Fruit fly (Drosophila melanogaster) whole organism, embryonic: ENCODE data around the gene CG16790.

Experiments used
- ATbp ChIP-seq: fragments of 200-800 bp; sonication (Bioruptor generic); optimal IDR thresholded peaks from 2 replicates; lab custom pipeline; 2017; ENCODE audit warnings: missing biosample characterization, mild to moderate bottlenecking, missing genetic modification characterization, missing genetic modification reagents
- B-H1 ChIP-seq: fragments of 200-800 bp; sonication (Bioruptor generic); IDR thresholded peaks from 3 replicates; pipeline ENCODE4 v1.3.6; 2022; ENCODE audit warnings: missing biosample characterization, missing genetic modification characterization
- Bteb2 ChIP-seq: fragments of 200-800 bp; sonication (Bioruptor generic); optimal IDR thresholded peaks from 2 replicates; lab custom pipeline; 2016; ENCODE audit warnings: missing biosample characterization, missing genetic modification characterization
- CG10209 ChIP-seq: fragments of 200-800 bp; sonication (Bioruptor generic); optimal IDR thresholded peaks from 3 replicates; lab custom pipeline; 2017; ENCODE audit warnings: missing biosample characterization, mild to moderate bottlenecking, missing genetic modification characterization, missing genetic modification reagents
- CG11696 ChIP-seq: fragments of 200-800 bp; sonication (Bioruptor generic); IDR thresholded peaks from 2 replicates; pipeline ENCODE4 v1.3.6; 2022; ENCODE audit warnings: missing biosample characterization, missing genetic modification characterization
- CG13296 ChIP-seq: fragments of 200-800 bp; sonication (Bioruptor generic); optimal IDR thresholded peaks from 3 replicates; lab custom pipeline; 2018; ENCODE audit warnings: missing biosample characterization, mild to moderate bottlenecking, missing genetic modification characterization
- CG14710 ChIP-seq: fragments of 200-800 bp; sonication (Bioruptor generic); optimal IDR thresholded peaks from 3 replicates; lab custom pipeline; 2019; ENCODE audit warnings: missing biosample characterization, mild to moderate bottlenecking, missing genetic modification characterization, moderate library complexity
- CG1603 ChIP-seq: fragments of 200-800 bp; sonication (Bioruptor generic); optimal IDR thresholded peaks from 2 replicates; lab custom pipeline; 2019; ENCODE audit warnings: missing biosample characterization, mild to moderate bottlenecking, missing genetic modification characterization, moderate library complexity
- CG16813 ChIP-seq: fragments of 200-800 bp; sonication (Bioruptor generic); IDR thresholded peaks from 3 replicates; pipeline ENCODE4 v1.3.6; 2022; ENCODE audit warnings: missing biosample characterization, missing genetic modification characterization; ENCODE audit not compliant: partially characterized antibody
- CG17385 ChIP-seq: fragments of 200-800 bp; sonication (Bioruptor generic); optimal IDR thresholded peaks from 3 replicates; lab custom pipeline; 2018; ENCODE audit warnings: missing biosample characterization, mild to moderate bottlenecking, missing genetic modification characterization
- CG17612 ChIP-seq: fragments of 200-800 bp; sonication (Bioruptor generic); IDR thresholded peaks from 2 replicates; pipeline ENCODE4 v1.3.6; 2022; ENCODE audit warnings: missing biosample characterization, missing genetic modification characterization
- CG2678 ChIP-seq: fragments of 200-800 bp; sonication (Bioruptor generic); optimal IDR thresholded peaks from 3 replicates; lab custom pipeline; 2019; ENCODE audit warnings: missing biosample characterization, mild to moderate bottlenecking, missing genetic modification characterization, moderate library complexity
- CG3065 ChIP-seq: fragments of 200-800 bp; sonication (Bioruptor generic); optimal IDR thresholded peaks from 2 replicates; lab custom pipeline; 2016; ENCODE audit warnings: missing biosample characterization, missing genetic modification characterization
- CG31441 ChIP-seq: fragments of 200-800 bp; sonication (Bioruptor generic); IDR thresholded peaks from 2 replicates; pipeline ENCODE4 v1.3.6; 2022; ENCODE audit warnings: missing biosample characterization, missing genetic modification characterization
- CG42726 ChIP-seq: fragments of 200-800 bp; sonication (Bioruptor generic); IDR thresholded peaks from 2 replicates; pipeline ENCODE4 v1.3.6; 2022; ENCODE audit warnings: missing biosample characterization, missing genetic modification characterization; ENCODE audit not compliant: partially characterized antibody
- CG4328 ChIP-seq: fragments of 200-800 bp; sonication (Bioruptor generic); optimal IDR thresholded peaks from 3 replicates; lab custom pipeline; 2017; ENCODE audit warnings: missing biosample characterization, missing genetic modification reagents, missing genetic modification characterization
- CG4617 ChIP-seq: fragments of 200-800 bp; sonication (Bioruptor generic); optimal IDR thresholded peaks from 3 replicates; lab custom pipeline; 2016; ENCODE audit warnings: missing biosample characterization, missing genetic modification characterization, borderline replicate concordance
- CG5953 ChIP-seq: fragments of 200-800 bp; sonication (Bioruptor generic); IDR thresholded peaks from 2 replicates; pipeline ENCODE4 v1.3.6; 2022; ENCODE audit warnings: missing biosample characterization, missing genetic modification characterization
- CG6765 ChIP-seq: fragments of 200-800 bp; sonication (Bioruptor generic); optimal IDR thresholded peaks from 3 replicates; lab custom pipeline; 2017; ENCODE audit warnings: missing biosample characterization, mild to moderate bottlenecking, missing genetic modification characterization
- CG7786 ChIP-seq: fragments of 200-800 bp; sonication (Bioruptor generic); optimal IDR thresholded peaks from 2 replicates; lab custom pipeline; 2016; ENCODE audit warnings: missing biosample characterization, missing genetic modification characterization
- CG7928 ChIP-seq: fragments of 200-800 bp; sonication (Bioruptor generic); optimal IDR thresholded peaks from 2 replicates; lab custom pipeline; 2017; ENCODE audit warnings: missing biosample characterization, mild to moderate bottlenecking, missing genetic modification characterization
- CG7963 ChIP-seq: fragments of 200-800 bp; sonication (Bioruptor generic); IDR thresholded peaks from 3 replicates; pipeline ENCODE4 v1.3.6; 2022; ENCODE audit warnings: missing biosample characterization, missing genetic modification characterization; ENCODE audit not compliant: partially characterized antibody
- CG8290 ChIP-seq, 3 experiments: fragments of 200-800 bp; sonication (Bioruptor generic); optimal IDR thresholded peaks; 2 replicates each; lab custom pipeline; 2016 to 2019; ENCODE audit warnings: missing biosample characterization in 3 of 3, missing genetic modification characterization in 3 of 3, mild to moderate bottlenecking in 2 of 3, moderate library complexity in 1 of 3
- CG8388 ChIP-seq: fragments of 200-800 bp; sonication (Bioruptor generic); optimal IDR thresholded peaks from 2 replicates; lab custom pipeline; 2019; ENCODE audit warnings: missing biosample characterization, mild to moderate bottlenecking, missing genetic modification characterization, moderate library complexity
- CG8924 ChIP-seq: fragments of 200-800 bp; optimal IDR thresholded peaks from 3 replicates; lab custom pipeline; 2019; ENCODE audit warnings: missing biosample characterization, mild to moderate bottlenecking, missing genetic modification characterization, moderate library complexity
- CrebB ChIP-seq: fragments of 200-800 bp; sonication (Bioruptor generic); optimal IDR thresholded peaks from 3 replicates; lab custom pipeline; 2018; ENCODE audit warnings: missing biosample characterization, mild to moderate bottlenecking, missing genetic modification characterization
- D19A ChIP-seq: fragments of 200-800 bp; optimal IDR thresholded peaks from 3 replicates; lab custom pipeline; 2019; ENCODE audit warnings: missing biosample characterization, mild to moderate bottlenecking, missing genetic modification characterization, moderate library complexity
- Ets65A ChIP-seq: fragments of 200-800 bp; sonication (Bioruptor generic); peaks from one replicate; lab custom pipeline; 2016; ENCODE audit warnings: missing biosample characterization, missing genetic modification characterization
- Fer3 ChIP-seq: fragments of 200-800 bp; sonication (Bioruptor generic); optimal IDR thresholded peaks from 2 replicates; lab custom pipeline; 2018; ENCODE audit warnings: missing biosample characterization, mild to moderate bottlenecking, missing genetic modification characterization, moderate library complexity
- HLH54F ChIP-seq: fragments of 200-800 bp; sonication (Bioruptor generic); optimal IDR thresholded peaks from 3 replicates; lab custom pipeline; 2016; ENCODE audit warnings: missing biosample characterization, missing genetic modification characterization
- HmgZ ChIP-seq: fragments of 200-800 bp; sonication (Bioruptor generic); optimal IDR thresholded peaks from 2 replicates; lab custom pipeline; 2018; ENCODE audit warnings: missing biosample characterization, mild to moderate bottlenecking, missing genetic modification characterization
- Hsf ChIP-seq: fragments of 200-800 bp; sonication (Bioruptor generic); optimal IDR thresholded peaks from 3 replicates; lab custom pipeline; 2016; ENCODE audit warnings: missing biosample characterization, missing genetic modification characterization
- Lhr ChIP-seq: fragments of 200-800 bp; sonication (Bioruptor generic); optimal IDR thresholded peaks from 3 replicates; lab custom pipeline; 2017; ENCODE audit warnings: mild to moderate bottlenecking, missing biosample characterization, missing genetic modification reagents, missing genetic modification characterization
- Meics ChIP-seq: fragments of 200-800 bp; sonication (Bioruptor generic); optimal IDR thresholded peaks from 2 replicates; lab custom pipeline; 2017; ENCODE audit warnings: missing biosample characterization, mild to moderate bottlenecking, missing genetic modification characterization
- Nf-YB ChIP-seq: fragments of 200-800 bp; sonication (Bioruptor generic); optimal IDR thresholded peaks from 3 replicates; lab custom pipeline; 2019; ENCODE audit warnings: missing biosample characterization, mild to moderate bottlenecking, missing genetic modification characterization, moderate library complexity
- Nf-YC ChIP-seq: fragments of 200-800 bp; optimal IDR thresholded peaks from 3 replicates; lab custom pipeline; 2019; ENCODE audit warnings: missing biosample characterization, mild to moderate bottlenecking, missing genetic modification characterization, moderate library complexity
- Rfx ChIP-seq: fragments of 200-800 bp; sonication (Bioruptor generic); IDR thresholded peaks from 2 replicates; pipeline ENCODE4 v1.3.6; 2022; ENCODE audit warnings: missing biosample characterization, missing genetic modification characterization
- Trl ChIP-seq, 3 experiments: fragments of >200 bp in 2 of 3; fragments of 200-800 bp in 1 of 3; sonication (Bioruptor generic) in 1 of 3; optimal IDR thresholded peaks; 2 replicates in 1 of 3; 3 replicates in 2 of 3; lab custom pipeline; 2016 to 2017; ENCODE audit warnings: missing biosample characterization in 1 of 3, missing genetic modification characterization in 1 of 3
- btn ChIP-seq: fragments of 200-800 bp; sonication (Bioruptor generic); optimal IDR thresholded peaks from 2 replicates; lab custom pipeline; 2016; ENCODE audit warnings: missing biosample characterization, missing genetic modification characterization
- cas ChIP-seq: fragments of 200-800 bp; sonication (Bioruptor generic); IDR thresholded peaks from 2 replicates; pipeline ENCODE4 v1.3.6; 2022; ENCODE audit warnings: missing biosample characterization, missing genetic modification characterization
- croc ChIP-seq: fragments of 200-800 bp; sonication (Bioruptor generic); conservative IDR thresholded peaks from 3 replicates; pipeline ENCODE4 v1.3.6; 2022; ENCODE audit warnings: missing biosample characterization, missing genetic modification characterization
- dimm ChIP-seq: fragments of 200-800 bp; sonication (Bioruptor generic); IDR thresholded peaks from 2 replicates; pipeline ENCODE4 v1.3.6; 2022; ENCODE audit warnings: missing biosample characterization, missing genetic modification characterization
- fd96Cb ChIP-seq: fragments of 200-800 bp; sonication (Bioruptor generic); optimal IDR thresholded peaks from 2 replicates; lab custom pipeline; 2018; ENCODE audit warnings: missing biosample characterization, mild to moderate bottlenecking, missing genetic modification characterization, moderate library complexity
- lilli ChIP-seq: fragments of 200-800 bp; sonication (Bioruptor generic); optimal IDR thresholded peaks from 3 replicates; lab custom pipeline; 2016; ENCODE audit warnings: missing biosample characterization, missing genetic modification characterization
- otp ChIP-seq: fragments of 200-800 bp; sonication (Bioruptor generic); IDR thresholded peaks from 3 replicates; pipeline ENCODE4, ENCODE4 v1.3.6; 2022; ENCODE audit warnings: missing biosample characterization, missing genetic modification characterization
- ranshi ChIP-seq: fragments of 200-800 bp; sonication (Bioruptor generic); IDR thresholded peaks from 2 replicates; pipeline ENCODE4 v1.3.6; 2022; ENCODE audit warnings: missing biosample characterization, missing genetic modification characterization
- tin ChIP-seq: fragments of 200-800 bp; sonication (Bioruptor generic); optimal IDR thresholded peaks from 3 replicates; lab custom pipeline; 2016; ENCODE audit warnings: missing biosample characterization, missing genetic modification characterization
- tx ChIP-seq: fragments of 200-800 bp; sonication (Bioruptor generic); optimal IDR thresholded peaks from 2 replicates; lab custom pipeline; 2016; ENCODE audit warnings: missing biosample characterization, missing genetic modification characterization
- yki ChIP-seq: fragments of >200 bp; optimal IDR thresholded peaks from 3 replicates; lab custom pipeline; 2018
- zfh2 ChIP-seq: fragments of 200-800 bp; sonication (Bioruptor generic); optimal IDR thresholded peaks from 2 replicates; lab custom pipeline; 2016; ENCODE audit warnings: missing biosample characterization, missing genetic modification characterization

Gene CG16790

DNA sequence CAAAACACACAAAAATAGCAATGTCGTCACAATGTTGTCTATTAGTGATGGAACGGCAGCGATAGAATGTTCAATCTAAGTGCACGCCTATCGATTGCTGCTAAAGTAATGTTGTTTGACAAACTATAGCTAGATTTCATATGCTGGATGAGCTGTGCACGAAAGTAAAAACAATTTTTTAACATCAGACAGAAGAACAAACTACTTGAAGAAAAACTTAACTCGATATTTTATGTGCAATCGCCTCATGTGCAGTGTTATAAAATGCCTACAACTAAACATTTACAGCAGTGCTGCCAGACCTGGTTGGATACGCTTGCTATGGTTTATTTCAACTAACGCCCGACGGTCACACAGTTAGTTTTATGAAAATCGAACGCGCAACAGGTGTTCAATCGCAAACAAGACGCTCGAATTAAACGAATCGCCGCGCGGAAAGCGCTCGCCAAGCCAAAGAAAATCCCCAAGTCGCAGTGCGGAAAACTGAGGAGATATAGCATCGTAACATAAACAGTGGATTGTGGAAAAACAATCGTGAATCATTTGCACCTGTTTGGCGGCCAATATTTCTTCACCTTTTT is 21.0 kb upstream of the CG16790 start, which contains the start of the genes bocks and CG8312 (continued):
- TF ChIP-seq CG7786 (GFP tag; lab: Kevin White, UChicago), result peak; percentile 48
- TF ChIP-seq lilli (GFP tag; lab: Kevin White, UChicago), result peak; percentile 69
- TF ChIP-seq D19A (tag; lab: Kevin White, UChicago), result no peak
- TF ChIP-seq HLH54F (GFP tag; lab: Kevin White, UChicago), result peak; percentile 72
- peak; percentile 42 for TF ChIP-seq CG13296 (GFP tag; lab: Kevin White, UChicago)
- TF ChIP-seq CG8290 (GFP tag; optimal IDR thresholded peaks at IDR 0.05; lab: Kevin White, UChicago), result peak; percentile 78
- peak; percentile 10 to 75 for TF ChIP-seq CG8290 (tag; optimal IDR thresholded peaks at IDR 0.05; lab: Kevin White, UChicago)
- no peak for TF ChIP-seq CG7963
- no peak for TF ChIP-seq B-H1 (GFP tag; lab: Robert Waterston, UW)
- TF ChIP-seq otp (GFP tag; lab: Robert Waterston, UW), result no peak
- TF ChIP-seq yki (lab: Kevin White, UChicago), result no peak
- TF ChIP-seq Nf-YB, result peak; percentile 57
- no peak for TF ChIP-seq cas (GFP tag; lab: Robert Waterston, UW)
- TF ChIP-seq tx (GFP tag; lab: Kevin White, UChicago), result peak; percentile 38
- peak; percentile 61 for TF ChIP-seq Nf-YC (tag; lab: Kevin White, UChicago)
- no peak for TF ChIP-seq CG5953 (GFP tag; lab: Robert Waterston, UW)
- no peak for TF ChIP-seq CG6765
- no peak for TF ChIP-seq croc
- TF ChIP-seq Trl (optimal IDR thresholded peaks at IDR 0.05; lab: Kevin White, UChicago), result no peak
- peak; percentile 63 for TF ChIP-seq Trl (GFP tag; optimal IDR thresholded peaks at IDR 0.05; lab: Kevin White, UChicago)
- peak; percentile 86 for TF ChIP-seq CG14710 (tag; lab: Kevin White, UChicago)
- peak; percentile 22 for TF ChIP-seq CG2678
- no peak for TF ChIP-seq CG11696 (GFP tag; lab: Robert Waterston, UW)
- TF ChIP-seq tin (GFP tag; lab: Kevin White, UChicago), result peak; percentile 58
- no peak for TF ChIP-seq Rfx (GFP tag; lab: Robert Waterston, UW)
- peak; percentile 16 for TF ChIP-seq CG10209
- no peak for TF ChIP-seq fd96Cb (tag; lab: Kevin White, UChicago)
- TF ChIP-seq CG42726 (GFP tag; lab: Robert Waterston, UW), result no peak
- peak; percentile 1 for TF ChIP-seq CG8388 (GFP tag; lab: Kevin White, UChicago)
- TF ChIP-seq Meics, result peak; percentile 6
- TF ChIP-seq CrebB (tag; lab: Kevin White, UChicago), result peak; percentile 60
- no peak for TF ChIP-seq CG16813 (GFP tag; lab: Robert Waterston, UW)
- peak; percentile 33 for TF ChIP-seq Fer3
- TF ChIP-seq CG1603 (tag; lab: Kevin White, UChicago), result peak; percentile 84
- TF ChIP-seq HmgZ, result peak; percentile 33
- no peak for TF ChIP-seq CG3065 (GFP tag; lab: Kevin White, UChicago)
- no peak for TF ChIP-seq btn (GFP tag; lab: Kevin White, UChicago)
- no peak for TF ChIP-seq dimm
- no peak for TF ChIP-seq CG31441 (GFP tag; lab: Robert Waterston, UW)
- peak; percentile 78 for TF ChIP-seq zfh2 (GFP tag; lab: Kevin White, UChicago)
- TF ChIP-seq CG7928 (GFP tag; lab: Kevin White, UChicago), result no peak
- TF ChIP-seq CG4328 (GFP tag; lab: Kevin White, UChicago), result no peak
- TF ChIP-seq CG8924, result peak; percentile 50
- TF ChIP-seq ATbp, result no peak
- no peak for TF ChIP-seq CG17612
- peak; percentile 29 for TF ChIP-seq CG17385 (GFP tag; lab: Kevin White, UChicago)
- peak; percentile 45 for TF ChIP-seq CG4617 (GFP tag; lab: Kevin White, UChicago)
- TF ChIP-seq Hsf (GFP tag; lab: Kevin White, UChicago), result peak; percentile 55
- TF ChIP-seq ranshi (GFP tag; lab: Robert Waterston, UW), result no peak
- TF ChIP-seq Lhr (GFP tag; lab: Kevin White, UChicago), result peak; percentile 92
- peak; percentile 56 for TF ChIP-seq Ets65A (GFP tag; lab: Kevin White, UChicago)
- peak; percentile 56 for TF ChIP-seq Bteb2
